Fruit fly (Drosophila melanogaster) whole organism, embryonic: ENCODE measurements around the gene CG14072.

Source experiments
- Ada2b ChIP-seq: fragments of 200-800 bp; sonication (Bioruptor generic); IDR thresholded peaks from 2 replicates; pipeline ENCODE4 v1.3.6; 2022; ENCODE audit warnings: missing biosample characterization, missing genetic modification characterization
- Atf-2 ChIP-seq: fragments of 200-800 bp; sonication (Bioruptor generic); optimal IDR thresholded peaks from 2 replicates; lab custom pipeline; 2016; ENCODE audit warnings: missing biosample characterization, missing genetic modification characterization
- B-H1 ChIP-seq: fragments of 200-800 bp; sonication (Bioruptor generic); IDR thresholded peaks from 3 replicates; pipeline ENCODE4 v1.3.6; 2022; ENCODE audit warnings: missing biosample characterization, missing genetic modification characterization
- CG10979 ChIP-seq: fragments of 200-800 bp; sonication (Bioruptor generic); optimal IDR thresholded peaks from 2 replicates; lab custom pipeline; 2018; ENCODE audit warnings: missing biosample characterization, mild to moderate bottlenecking, missing genetic modification characterization, moderate library complexity
- CG11723 ChIP-seq: fragments of 200-800 bp; sonication (Bioruptor generic); optimal IDR thresholded peaks from 2 replicates; lab custom pipeline; 2017; ENCODE audit warnings: missing biosample characterization, mild to moderate bottlenecking, missing genetic modification characterization
- CG15269 ChIP-seq: fragments of 200-800 bp; sonication (Bioruptor generic); optimal IDR thresholded peaks from 2 replicates; lab custom pipeline; 2018; ENCODE audit warnings: missing biosample characterization, mild to moderate bottlenecking, missing genetic modification characterization, moderate library complexity
- CG15514 ChIP-seq: fragments of 200-800 bp; sonication (Bioruptor generic); optimal IDR thresholded peaks from 3 replicates; lab custom pipeline; 2017; ENCODE audit warnings: missing biosample characterization, missing genetic modification characterization, mild to moderate bottlenecking, moderate library complexity, missing genetic modification reagents
- CG1603 ChIP-seq: fragments of 200-800 bp; sonication (Bioruptor generic); optimal IDR thresholded peaks from 2 replicates; lab custom pipeline; 2019; ENCODE audit warnings: missing biosample characterization, mild to moderate bottlenecking, missing genetic modification characterization, moderate library complexity
- CG16779 ChIP-seq: fragments of 200-800 bp; sonication (Bioruptor generic); IDR thresholded peaks from 2 replicates; pipeline ENCODE4 v1.3.6; 2022; ENCODE audit warnings: missing biosample characterization, missing genetic modification characterization
- CG16863 ChIP-seq: fragments of 200-800 bp; sonication (Bioruptor generic); optimal IDR thresholded peaks from 3 replicates; lab custom pipeline; 2016; ENCODE audit warnings: missing biosample characterization, missing genetic modification characterization
- CG2202 ChIP-seq: fragments of 200-800 bp; sonication (Bioruptor generic); optimal IDR thresholded peaks from 2 replicates; lab custom pipeline; 2018; ENCODE audit warnings: missing biosample characterization, mild to moderate bottlenecking, missing genetic modification characterization
- CG4617 ChIP-seq: fragments of 200-800 bp; sonication (Bioruptor generic); optimal IDR thresholded peaks from 3 replicates; lab custom pipeline; 2016; ENCODE audit warnings: missing biosample characterization, missing genetic modification characterization, borderline replicate concordance
- CG5180 ChIP-seq: fragments of 200-800 bp; sonication (Bioruptor generic); optimal IDR thresholded peaks from 3 replicates; lab custom pipeline; 2017; ENCODE audit warnings: missing biosample characterization, missing genetic modification characterization, mild to moderate bottlenecking, moderate library complexity, missing genetic modification reagents
- CG5953 ChIP-seq: fragments of 200-800 bp; sonication (Bioruptor generic); IDR thresholded peaks from 2 replicates; pipeline ENCODE4 v1.3.6; 2022; ENCODE audit warnings: missing biosample characterization, missing genetic modification characterization
- CG6765 ChIP-seq: fragments of 200-800 bp; sonication (Bioruptor generic); optimal IDR thresholded peaks from 3 replicates; lab custom pipeline; 2017; ENCODE audit warnings: missing biosample characterization, mild to moderate bottlenecking, missing genetic modification characterization
- CG7271 ChIP-seq: fragments of 200-800 bp; sonication (Bioruptor generic); optimal IDR thresholded peaks from 2 replicates; lab custom pipeline; 2018; ENCODE audit warnings: missing biosample characterization, mild to moderate bottlenecking, missing genetic modification characterization, moderate library complexity
- CG7745 ChIP-seq: fragments of 200-800 bp; sonication (Bioruptor generic); optimal IDR thresholded peaks from 2 replicates; lab custom pipeline; 2018; ENCODE audit warnings: missing biosample characterization, mild to moderate bottlenecking, missing genetic modification characterization, moderate library complexity
- CG8478 ChIP-seq: fragments of >200 bp; optimal IDR thresholded peaks from 2 replicates; lab custom pipeline; 2018
- CG9727 ChIP-seq: fragments of 200-800 bp; sonication (Bioruptor generic); optimal IDR thresholded peaks from 3 replicates; lab custom pipeline; 2017; ENCODE audit warnings: missing biosample characterization, mild to moderate bottlenecking, missing genetic modification characterization
- CHES-1-like ChIP-seq: fragments of 200-800 bp; sonication (Bioruptor generic); optimal IDR thresholded peaks from 2 replicates; lab custom pipeline; 2016; ENCODE audit warnings: missing biosample characterization, missing genetic modification characterization
- CTCF ChIP-seq: fragments of 200-800 bp; sonication (Bioruptor generic); optimal IDR thresholded peaks from 2 replicates; lab custom pipeline; 2017; ENCODE audit warnings: missing biosample characterization, mild to moderate bottlenecking, missing genetic modification characterization, moderate library complexity
- CrebB ChIP-seq: fragments of 200-800 bp; sonication (Bioruptor generic); optimal IDR thresholded peaks from 3 replicates; lab custom pipeline; 2018; ENCODE audit warnings: missing biosample characterization, mild to moderate bottlenecking, missing genetic modification characterization
- Dfd ChIP-seq, 2 experiments: fragments of >200 bp; optimal IDR thresholded peaks; 2 replicates each; lab custom pipeline; 2017; ENCODE audit warnings: missing biosample characterization in 2 of 2, missing genetic modification characterization in 2 of 2
- Dip2 ChIP-seq: fragments of 200-800 bp; sonication (Bioruptor generic); IDR thresholded peaks from 2 replicates; pipeline ENCODE4 v1.3.6; 2022; ENCODE audit warnings: missing biosample characterization, missing genetic modification characterization
- E2f1 ChIP-seq: fragments of 200-800 bp; sonication (Bioruptor generic); IDR thresholded peaks from 2 replicates; pipeline ENCODE4 v1.3.6; 2022; ENCODE audit warnings: missing biosample characterization, missing genetic modification characterization
- Fer2 ChIP-seq: fragments of 200-800 bp; sonication (Bioruptor generic); optimal IDR thresholded peaks from 2 replicates; lab custom pipeline; 2018; ENCODE audit warnings: missing biosample characterization, mild to moderate bottlenecking, missing genetic modification characterization, moderate library complexity
- HLH54F ChIP-seq: fragments of 200-800 bp; sonication (Bioruptor generic); optimal IDR thresholded peaks from 3 replicates; lab custom pipeline; 2016; ENCODE audit warnings: missing biosample characterization, missing genetic modification characterization
- Hr39 ChIP-seq: fragments of >200 bp; optimal IDR thresholded peaks from 2 replicates; lab custom pipeline; 2017
- Hr51 ChIP-seq, 2 experiments: fragments of 200-800 bp; sonication (Bioruptor generic); optimal IDR thresholded peaks; 2 replicates in 1 of 2; 3 replicates in 1 of 2; lab custom pipeline; 2016 to 2018; ENCODE audit warnings: missing biosample characterization in 2 of 2, missing genetic modification characterization in 2 of 2, mild to moderate bottlenecking in 1 of 2, moderate library complexity in 1 of 2
- Jarid2 ChIP-seq: fragments of 200-800 bp; sonication (Bioruptor generic); optimal IDR thresholded peaks from 3 replicates; lab custom pipeline; 2017; ENCODE audit warnings: mild to moderate bottlenecking, missing biosample characterization, missing genetic modification reagents, missing genetic modification characterization
- NC2α ChIP-seq: fragments of 200-800 bp; sonication (Bioruptor generic); optimal IDR thresholded peaks from 2 replicates; lab custom pipeline; 2016; ENCODE audit warnings: missing biosample characterization, missing genetic modification characterization
- NFAT ChIP-seq: fragments of 200-800 bp; sonication (Bioruptor generic); IDR thresholded peaks from 2 replicates; pipeline ENCODE4 v1.3.6; 2022; ENCODE audit warnings: missing biosample characterization, missing genetic modification characterization
- PHDP ChIP-seq: fragments of 200-800 bp; sonication (Bioruptor generic); optimal IDR thresholded peaks from 3 replicates; lab custom pipeline; 2018; ENCODE audit warnings: missing biosample characterization, mild to moderate bottlenecking, missing genetic modification characterization, moderate library complexity
- Ptx1 ChIP-seq: fragments of 200-800 bp; sonication (Bioruptor generic); IDR thresholded peaks from 2 replicates; pipeline ENCODE4 v1.3.6; 2022; ENCODE audit warnings: missing biosample characterization, missing genetic modification characterization
- Rx ChIP-seq: fragments of 200-800 bp; sonication (Bioruptor generic); IDR thresholded peaks from 2 replicates; pipeline ENCODE4 v1.3.6; 2022; ENCODE audit warnings: missing biosample characterization, missing genetic modification characterization
- cas ChIP-seq: fragments of 200-800 bp; sonication (Bioruptor generic); IDR thresholded peaks from 2 replicates; pipeline ENCODE4 v1.3.6; 2022; ENCODE audit warnings: missing biosample characterization, missing genetic modification characterization
- cato ChIP-seq: fragments of 200-800 bp; sonication (Bioruptor generic); optimal IDR thresholded peaks from 2 replicates; lab custom pipeline; 2016; ENCODE audit warnings: missing biosample characterization, missing genetic modification characterization, borderline replicate concordance
- caup ChIP-seq: fragments of 200-800 bp; sonication (Bioruptor generic); optimal IDR thresholded peaks from 3 replicates; lab custom pipeline; 2017; ENCODE audit warnings: missing biosample characterization, mild to moderate bottlenecking, missing genetic modification characterization, moderate library complexity; ENCODE audit not compliant: severe bottlenecking
- croc ChIP-seq: fragments of 200-800 bp; sonication (Bioruptor generic); conservative IDR thresholded peaks from 3 replicates; pipeline ENCODE4 v1.3.6; 2022; ENCODE audit warnings: missing biosample characterization, missing genetic modification characterization
- crol ChIP-seq: fragments of 200-800 bp; sonication (Bioruptor generic); IDR thresholded peaks from 2 replicates; pipeline ENCODE4 v1.3.6; 2022; ENCODE audit warnings: missing biosample characterization, missing genetic modification characterization
- fd64A ChIP-seq: fragments of 200-800 bp; sonication (Bioruptor generic); optimal IDR thresholded peaks from 3 replicates; lab custom pipeline; 2018; ENCODE audit warnings: missing biosample characterization, mild to moderate bottlenecking, missing genetic modification characterization
- jumu ChIP-seq: fragments of 200-800 bp; sonication (Bioruptor generic); optimal IDR thresholded peaks from 3 replicates; lab custom pipeline; 2016; ENCODE audit warnings: missing biosample characterization, missing genetic modification characterization
- maf-S ChIP-seq: fragments of 200-800 bp; sonication (Bioruptor generic); optimal IDR thresholded peaks from 2 replicates; lab custom pipeline; 2016; ENCODE audit warnings: missing biosample characterization, missing genetic modification characterization
- otp ChIP-seq: fragments of 200-800 bp; sonication (Bioruptor generic); IDR thresholded peaks from 3 replicates; pipeline ENCODE4, ENCODE4 v1.3.6; 2022; ENCODE audit warnings: missing biosample characterization, missing genetic modification characterization
- psq ChIP-seq: fragments of 200-800 bp; sonication (Bioruptor generic); optimal IDR thresholded peaks from 2 replicates; lab custom pipeline; 2017; ENCODE audit warnings: missing biosample characterization, missing genetic modification characterization
- pum ChIP-seq: fragments of 200-800 bp; sonication (Bioruptor generic); optimal IDR thresholded peaks from 2 replicates; lab custom pipeline; 2016; ENCODE audit warnings: missing biosample characterization, missing genetic modification characterization
- ranshi ChIP-seq: fragments of 200-800 bp; sonication (Bioruptor generic); IDR thresholded peaks from 2 replicates; pipeline ENCODE4 v1.3.6; 2022; ENCODE audit warnings: missing biosample characterization, missing genetic modification characterization
- sr ChIP-seq: fragments of 200-800 bp; sonication (Bioruptor generic); IDR thresholded peaks from 3 replicates; pipeline ENCODE4 v1.3.6; 2022; ENCODE audit warnings: missing biosample characterization, missing genetic modification characterization
- tap ChIP-seq: fragments of 200-800 bp; optimal IDR thresholded peaks from 3 replicates; lab custom pipeline; 2019; ENCODE audit warnings: missing biosample characterization, mild to moderate bottlenecking, missing genetic modification characterization, moderate library complexity
- tin ChIP-seq: fragments of 200-800 bp; sonication (Bioruptor generic); optimal IDR thresholded peaks from 3 replicates; lab custom pipeline; 2016; ENCODE audit warnings: missing biosample characterization, missing genetic modification characterization
- wek ChIP-seq: fragments of 200-800 bp; sonication (Bioruptor generic); optimal IDR thresholded peaks from 3 replicates; lab custom pipeline; 2018; ENCODE audit warnings: missing biosample characterization, mild to moderate bottlenecking, missing genetic modification characterization, moderate library complexity
- zen2 ChIP-seq: fragments of 200-800 bp; sonication (Bioruptor generic); IDR thresholded peaks from 3 replicates; pipeline ENCODE4 v1.3.6; 2022; ENCODE audit warnings: missing biosample characterization, missing genetic modification characterization; ENCODE audit not compliant: partially characterized antibody

The CG14072 gene

DNA sequence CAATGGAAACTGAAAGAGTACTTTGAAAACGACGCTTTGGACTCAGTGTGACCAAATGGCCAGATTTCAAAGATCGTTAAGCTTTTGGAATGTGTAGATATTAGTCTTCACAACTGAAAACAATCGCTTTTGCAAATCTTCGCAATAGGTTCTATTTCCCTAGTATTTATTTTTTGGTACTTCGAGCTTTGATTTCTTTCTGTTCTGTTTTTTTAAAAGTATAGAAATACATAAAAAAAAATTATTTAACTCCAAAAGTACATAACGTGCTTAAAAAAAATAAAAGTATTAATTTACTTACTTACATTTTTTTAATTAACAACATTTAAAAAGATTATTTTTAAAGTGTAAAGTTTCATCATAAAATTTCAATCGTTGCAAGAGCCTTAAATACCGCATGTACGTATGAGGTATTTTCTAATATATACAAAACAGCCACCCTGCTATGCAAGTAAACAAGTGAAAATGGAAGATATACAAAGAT is 51.0 kb downstream of the CG14072 start, which contains the start of the genes piwi and CG12253 (continued):
- peak; percentile 37 for TF ChIP-seq tin (GFP tag; lab: Kevin White, UChicago)
- TF ChIP-seq CG15269 = no peak
- TF ChIP-seq CG5953 (GFP tag; lab: Robert Waterston, UW) = no peak
- TF ChIP-seq CG7745 (tag; lab: Kevin White, UChicago) = no peak
- TF ChIP-seq fd64A (GFP tag; lab: Kevin White, UChicago) = no peak
- TF ChIP-seq Ptx1 (GFP tag; lab: Robert Waterston, UW) = peak; percentile 92
- peak; percentile 8 for TF ChIP-seq CrebB (tag; lab: Kevin White, UChicago)
- no peak for TF ChIP-seq caup (GFP tag; lab: Kevin White, UChicago)
- no peak for TF ChIP-seq jumu
- peak; percentile 77 for TF ChIP-seq CG10979 (tag; lab: Kevin White, UChicago)
- peak in 1 of 2 experiments; percentile 28 for TF ChIP-seq Hr51 (GFP tag; optimal IDR thresholded peaks at IDR 0.05; lab: Kevin White, UChicago)
- no peak for TF ChIP-seq Jarid2 (GFP tag; lab: Kevin White, UChicago)
- TF ChIP-seq CG11723 = no peak
- peak; percentile 29; the same call in 1 of the 2 replicates for TF ChIP-seq E2f1 (GFP tag; lab: Robert Waterston, UW)
- peak; percentile 61 for TF ChIP-seq cato
- no peak for TF ChIP-seq Dfd (GFP tag; optimal IDR thresholded peaks at IDR 0.05; lab: Kevin White, UChicago)
- TF ChIP-seq tap (tag; lab: Kevin White, UChicago) = no peak
- no peak for TF ChIP-seq NFAT (GFP tag; lab: Robert Waterston, UW)
- TF ChIP-seq CHES-1-like = peak; percentile 32
- no peak for TF ChIP-seq CG6765 (GFP tag; lab: Kevin White, UChicago)
- no peak for TF ChIP-seq crol (GFP tag; lab: Robert Waterston, UW)
- TF ChIP-seq otp (GFP tag; lab: Robert Waterston, UW) = no peak
- TF ChIP-seq CTCF (GFP tag; lab: Kevin White, UChicago) = no peak
- TF ChIP-seq maf-S (GFP tag; lab: Kevin White, UChicago) = no peak
- no peak for TF ChIP-seq sr (GFP tag; lab: Robert Waterston, UW)
- TF ChIP-seq HLH54F (GFP tag; lab: Kevin White, UChicago) = peak; percentile 49
- no peak for TF ChIP-seq Fer2
- no peak for TF ChIP-seq CG1603 (tag; lab: Kevin White, UChicago)
- TF ChIP-seq Atf-2 (GFP tag; lab: Kevin White, UChicago) = peak; percentile 1
- TF ChIP-seq CG15514 (GFP tag; lab: Kevin White, UChicago) = peak; percentile 32
- TF ChIP-seq CG16779 = no peak
- TF ChIP-seq CG5180 (GFP tag; lab: Kevin White, UChicago) = no peak
- TF ChIP-seq CG7271 (tag; lab: Kevin White, UChicago) = no peak
- TF ChIP-seq Ada2b (GFP tag; lab: Robert Waterston, UW) = peak; percentile 49; the same call in 1 of the 2 replicates
- no peak for TF ChIP-seq wek (GFP tag; lab: Kevin White, UChicago)
- no peak for TF ChIP-seq Hr39 (lab: Kevin White, UChicago)
- no peak for TF ChIP-seq B-H1
- no peak for TF ChIP-seq NC2α (GFP tag; lab: Kevin White, UChicago)
- TF ChIP-seq psq = no peak
- no peak for TF ChIP-seq CG8478 (lab: Kevin White, UChicago)
- TF ChIP-seq Rx (GFP tag; lab: Robert Waterston, UW) = no peak
- peak; percentile 87 for TF ChIP-seq PHDP (tag; lab: Kevin White, UChicago)
- TF ChIP-seq Dip2 (GFP tag; lab: Robert Waterston, UW) = no peak
- TF ChIP-seq CG16863 (GFP tag; lab: Kevin White, UChicago) = peak; percentile 23
- TF ChIP-seq croc (GFP tag; lab: Robert Waterston, UW) = no peak
- peak; percentile 27 for TF ChIP-seq CG4617 (GFP tag; lab: Kevin White, UChicago)
- peak; percentile 28 for TF ChIP-seq pum
- peak; percentile 40 for TF ChIP-seq CG2202 (tag; lab: Kevin White, UChicago)
- TF ChIP-seq ranshi (GFP tag; lab: Robert Waterston, UW) = peak; percentile 77; the same call in 1 of the 2 replicates
- TF ChIP-seq CG9727 (GFP tag; lab: Kevin White, UChicago) = peak; percentile 49
- no peak for TF ChIP-seq cas (GFP tag; lab: Robert Waterston, UW)
- TF ChIP-seq zen2 (GFP tag; lab: Robert Waterston, UW) = no peak
